Worm (Caenorhabditis elegans) whole organism, L1 larva: Measurements from ENCODE around the gene exc-15.

ENCODE experiments used
- C16A3.4 ChIP-seq: fragments of 150-350 bp; optimal IDR thresholded peaks from 2 replicates; lab custom pipeline; 2014; ENCODE audit warnings: missing biosample characterization, missing genetic modification characterization
- F16B12.6 ChIP-seq: fragments of 150-350 bp; optimal IDR thresholded peaks from 2 replicates; lab custom pipeline; 2014; ENCODE audit warnings: missing biosample characterization, missing genetic modification characterization
- aha-1 ChIP-seq: fragments of 150-350 bp; optimal IDR thresholded peaks from 2 replicates; lab custom pipeline; 2014; ENCODE audit warnings: missing biosample characterization, missing genetic modification characterization
- alr-1 ChIP-seq: fragments of 200-800 bp; sonication (Bioruptor generic); optimal IDR thresholded peaks from 2 replicates; lab custom pipeline; 2018; ENCODE audit warnings: borderline replicate concordance, mild to moderate bottlenecking, missing genetic modification characterization, missing compliant biosample characterization
- aly-2 ChIP-seq: fragments of 150-350 bp; optimal IDR thresholded peaks from 2 replicates; lab custom pipeline; 2014; ENCODE audit warnings: missing biosample characterization, missing genetic modification characterization
- ama-1 ChIP-seq: fragments of 150-350 bp; optimal IDR thresholded peaks from 2 replicates; lab custom pipeline; 2014
- blmp-1 ChIP-seq: fragments of 150-350 bp; optimal IDR thresholded peaks from 2 replicates; lab custom pipeline; 2014; ENCODE audit warnings: missing biosample characterization, missing genetic modification characterization
- ceh-63 ChIP-seq: fragments of 200-800 bp; sonication (Bioruptor generic); optimal IDR thresholded peaks from 2 replicates; lab custom pipeline; 2018; ENCODE audit warnings: mild to moderate bottlenecking, missing genetic modification characterization, missing compliant biosample characterization
- ceh-8 ChIP-seq: fragments of 200-800 bp; sonication (Bioruptor generic); optimal IDR thresholded peaks from 2 replicates; lab custom pipeline; 2018; ENCODE audit warnings: mild to moderate bottlenecking, missing genetic modification characterization, moderate library complexity, missing compliant biosample characterization
- ceh-88 ChIP-seq: fragments of 200-800 bp; sonication (Bioruptor generic); IDR thresholded peaks from 2 replicates; pipeline ENCODE4 v1.3.6; 2022; ENCODE audit warnings: missing genetic modification characterization, missing compliant biosample characterization
- dpl-1 ChIP-seq, 3 experiments: fragments of 150-350 bp in 2 of 3; sonication (generic microtip) in 1 of 3; optimal IDR thresholded peaks; 2 replicates each; lab custom pipeline; 2014 to 2017; ENCODE audit warnings: missing biosample characterization in 3 of 3, missing genetic modification characterization in 3 of 3, missing genetic modification reagents in 3 of 3
- dsc-1 ChIP-seq: sonication (generic microtip); optimal IDR thresholded peaks from 2 replicates; lab custom pipeline; 2016; ENCODE audit warnings: mild to moderate bottlenecking, missing genetic modification characterization, missing compliant biosample characterization
- efl-1 ChIP-seq, 4 experiments: fragments of 150-350 bp; optimal IDR thresholded peaks in 3 of 4; peaks in 1 of 4; 1 replicate in 1 of 4; 2 replicates in 3 of 4; lab custom pipeline; 2014; ENCODE audit warnings: missing biosample characterization in 2 of 4, missing genetic modification characterization in 2 of 4, missing genetic modification reagents in 2 of 4
- egl-27 ChIP-seq, 2 experiments: fragments of 150-350 bp in 1 of 2; sonication (generic microtip); optimal IDR thresholded peaks; 3 replicates each; lab custom pipeline; 2017 to 2018; ENCODE audit warnings: missing biosample characterization in 2 of 2, missing genetic modification characterization in 2 of 2, missing genetic modification reagents in 2 of 2
- elt-2 ChIP-seq: sonication (generic microtip); optimal IDR thresholded peaks from 2 replicates; lab custom pipeline; 2016; ENCODE audit warnings: missing genetic modification characterization, mild to moderate bottlenecking, inconsistent platforms, missing compliant biosample characterization, missing genetic modification reagents
- elt-3 ChIP-seq, 6 experiments: fragments of 150-350 bp in 1 of 6; sonication (generic microtip); optimal IDR thresholded peaks; 2 replicates each; lab custom pipeline; 2017 to 2018; ENCODE audit warnings: missing biosample characterization in 6 of 6, missing genetic modification characterization in 6 of 6, inconsistent platforms in 1 of 6
- ets-5 ChIP-seq: fragments of 200-800 bp; sonication (Bioruptor generic); IDR thresholded peaks from 2 replicates; pipeline ENCODE4 v1.3.6; 2022; ENCODE audit warnings: missing genetic modification characterization, missing compliant biosample characterization
- fkh-8 ChIP-seq: sonication (generic microtip); optimal IDR thresholded peaks from 2 replicates; lab custom pipeline; 2016; ENCODE audit warnings: mild to moderate bottlenecking, missing genetic modification characterization, missing compliant biosample characterization
- fos-1 ChIP-seq: fragments of 150-350 bp; optimal IDR thresholded peaks from 2 replicates; lab custom pipeline; 2014; ENCODE audit warnings: missing biosample characterization, missing genetic modification characterization
- hlh-4 ChIP-seq: sonication (generic microtip); optimal IDR thresholded peaks from 2 replicates; lab custom pipeline; 2016; ENCODE audit warnings: mild to moderate bottlenecking, missing genetic modification characterization, missing compliant biosample characterization
- hpl-2 ChIP-seq: fragments of 150-350 bp; optimal IDR thresholded peaks from 2 replicates; lab custom pipeline; 2014; ENCODE audit warnings: missing biosample characterization, missing genetic modification reagents, missing genetic modification characterization
- jun-1 ChIP-seq: fragments of 150-350 bp; optimal IDR thresholded peaks from 2 replicates; lab custom pipeline; 2014; ENCODE audit warnings: missing biosample characterization, missing genetic modification reagents, missing genetic modification characterization
- lin-14 ChIP-seq: fragments of 200-800 bp; sonication (Bioruptor generic); optimal IDR thresholded peaks from 2 replicates; lab custom pipeline; 2018; ENCODE audit warnings: mild to moderate bottlenecking, missing genetic modification characterization, moderate library complexity, missing compliant biosample characterization
- lin-15B ChIP-seq: fragments of 150-350 bp; sonication (generic microtip); optimal IDR thresholded peaks from 3 replicates; lab custom pipeline; 2014; ENCODE audit warnings: missing biosample characterization, missing genetic modification characterization
- lin-35 ChIP-seq, 2 experiments: fragments of 150-350 bp; optimal IDR thresholded peaks; 2 replicates each; lab custom pipeline; 2014; ENCODE audit warnings: missing biosample characterization in 2 of 2, missing genetic modification characterization in 2 of 2, missing genetic modification reagents in 2 of 2
- lin-39 ChIP-seq: fragments of 150-350 bp; optimal IDR thresholded peaks from 2 replicates; lab custom pipeline; 2014; ENCODE audit warnings: missing biosample characterization, missing genetic modification reagents, missing genetic modification characterization
- lsy-2 ChIP-seq, 2 experiments: fragments of 150-350 bp; optimal IDR thresholded peaks; 2 replicates each; lab custom pipeline; 2014; ENCODE audit warnings: missing biosample characterization in 2 of 2, missing genetic modification characterization in 2 of 2
- mab-9 ChIP-seq: fragments of 200-800 bp; sonication (Bioruptor generic); IDR thresholded peaks from 2 replicates; pipeline ENCODE4 v1.3.6; 2022; ENCODE audit warnings: missing genetic modification reagents, missing genetic modification characterization, missing compliant biosample characterization
- mdl-1 ChIP-seq, 2 experiments: fragments of 150-350 bp; optimal IDR thresholded peaks; 2 replicates each; lab custom pipeline; 2014 to 2017; ENCODE audit warnings: missing biosample characterization in 2 of 2, missing genetic modification characterization in 2 of 2, inconsistent platforms in 1 of 2
- mep-1 ChIP-seq: fragments of 150-350 bp; optimal IDR thresholded peaks from 2 replicates; lab custom pipeline; 2014; ENCODE audit warnings: missing biosample characterization, missing genetic modification characterization
- nhr-12 ChIP-seq: sonication (generic microtip); optimal IDR thresholded peaks from 2 replicates; lab custom pipeline; 2017; ENCODE audit warnings: missing biosample characterization, missing genetic modification characterization
- nhr-19 ChIP-seq: fragments of 200-800 bp; sonication (Bioruptor generic); conservative IDR thresholded peaks from 2 replicates; pipeline ENCODE4 v1.3.6; 2022; ENCODE audit warnings: missing genetic modification characterization, missing compliant biosample characterization
- nhr-20 ChIP-seq: sonication (generic microtip); optimal IDR thresholded peaks from 2 replicates; lab custom pipeline; 2016; ENCODE audit warnings: mild to moderate bottlenecking, missing genetic modification characterization, missing compliant biosample characterization
- nhr-47 ChIP-seq: sonication (generic microtip); optimal IDR thresholded peaks from 2 replicates; lab custom pipeline; 2016; ENCODE audit warnings: mild to moderate bottlenecking, missing genetic modification characterization, moderate library complexity, missing compliant biosample characterization
- nhr-71 ChIP-seq: sonication (generic microtip); optimal IDR thresholded peaks from 2 replicates; lab custom pipeline; 2016; ENCODE audit warnings: mild to moderate bottlenecking, missing genetic modification characterization, moderate library complexity, missing compliant biosample characterization
- nhr-76 ChIP-seq: sonication (generic microtip); optimal IDR thresholded peaks from 2 replicates; lab custom pipeline; 2017; ENCODE audit warnings: missing biosample characterization, missing genetic modification characterization
- nhr-77 ChIP-seq: fragments of 150-350 bp; optimal IDR thresholded peaks from 2 replicates; lab custom pipeline; 2014; ENCODE audit warnings: missing biosample characterization, missing genetic modification characterization
- nhr-84 ChIP-seq: sonication (generic microtip); optimal IDR thresholded peaks from 2 replicates; lab custom pipeline; 2017; ENCODE audit warnings: missing biosample characterization, missing genetic modification characterization
- pag-3 ChIP-seq: sonication (generic microtip); optimal IDR thresholded peaks from 2 replicates; lab custom pipeline; 2017; ENCODE audit warnings: missing genetic modification characterization, mild to moderate bottlenecking, missing compliant biosample characterization, antibody characterized with exemption, borderline replicate concordance; ENCODE audit not compliant: insufficient read depth
- snpc-4 ChIP-seq: fragments of 150-350 bp; optimal IDR thresholded peaks from 2 replicates; lab custom pipeline; 2014; ENCODE audit warnings: missing biosample characterization, missing genetic modification characterization
- snu-23 ChIP-seq: sonication (generic microtip); optimal IDR thresholded peaks from 2 replicates; lab custom pipeline; 2016; ENCODE audit warnings: missing genetic modification characterization, missing compliant biosample characterization
- sox-4 ChIP-seq: sonication (generic microtip); optimal IDR thresholded peaks from 2 replicates; lab custom pipeline; 2016; ENCODE audit warnings: missing genetic modification characterization, missing compliant biosample characterization
- sup-37 ChIP-seq: fragments of 200-800 bp; sonication (Bioruptor generic); optimal IDR thresholded peaks from 2 replicates; lab custom pipeline; 2018; ENCODE audit warnings: mild to moderate bottlenecking, missing genetic modification characterization, missing compliant biosample characterization
- tlp-1 ChIP-seq: fragments of 150-350 bp; optimal IDR thresholded peaks from 2 replicates; lab custom pipeline; 2014; ENCODE audit warnings: missing biosample characterization, missing genetic modification characterization
- unc-30 ChIP-seq: sonication (generic microtip); optimal IDR thresholded peaks from 2 replicates; lab custom pipeline; 2017; ENCODE audit warnings: missing biosample characterization, missing genetic modification characterization
- unc-62 ChIP-seq: fragments of 150-350 bp; optimal IDR thresholded peaks from 2 replicates; lab custom pipeline; 2014; ENCODE audit warnings: missing biosample characterization, missing genetic modification reagents, missing genetic modification characterization
- unc-86 ChIP-seq: sonication (generic microtip); optimal IDR thresholded peaks from 2 replicates; lab custom pipeline; 2016; ENCODE audit warnings: missing genetic modification characterization, missing compliant biosample characterization
- vab-15 ChIP-seq: sonication (generic microtip); optimal IDR thresholded peaks from 2 replicates; lab custom pipeline; 2017; ENCODE audit warnings: missing genotype, mild to moderate bottlenecking, missing genetic modification characterization, missing compliant biosample characterization
- xbp-1 ChIP-seq: sonication (generic microtip); optimal IDR thresholded peaks from 2 replicates; lab custom pipeline; 2016; ENCODE audit warnings: missing genetic modification characterization, missing compliant biosample characterization
- zag-1 ChIP-seq: fragments of 150-350 bp; optimal IDR thresholded peaks from 2 replicates; lab custom pipeline; 2014; ENCODE audit warnings: missing biosample characterization, missing genetic modification characterization
- zip-4 ChIP-seq: fragments of 200-800 bp; sonication (Bioruptor generic); optimal IDR thresholded peaks from 2 replicates; lab custom pipeline; 2018; ENCODE audit warnings: mild to moderate bottlenecking, missing genetic modification characterization, moderate library complexity, missing compliant biosample characterization

The exc-15 gene

DNA sequence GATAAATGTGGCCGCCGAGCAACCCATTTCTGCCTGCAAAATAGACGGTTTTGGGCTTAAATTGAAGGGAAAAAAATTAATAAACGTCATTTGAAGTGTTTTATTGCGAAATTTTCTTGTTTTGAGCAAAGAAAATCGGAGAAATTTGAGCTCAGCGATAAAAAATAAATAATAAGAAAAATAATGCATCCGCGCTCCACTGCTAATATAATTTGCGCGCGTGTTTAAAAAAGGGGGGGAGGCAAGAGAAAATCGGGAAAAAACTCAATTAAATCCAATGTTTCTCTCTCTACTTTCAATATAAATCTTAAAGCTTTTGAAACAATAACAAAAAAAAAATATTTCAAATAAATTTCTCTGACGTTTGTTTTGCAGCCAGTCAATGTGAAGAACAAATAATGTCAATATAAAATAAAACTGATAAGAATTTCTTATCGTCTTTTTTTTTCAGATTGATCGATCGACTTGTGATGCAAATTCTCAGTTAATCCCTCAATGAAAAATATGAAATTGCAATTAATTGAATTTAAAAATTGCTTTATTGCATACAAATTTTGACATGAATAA, 32.7 kb upstream of the exc-15 start, which contains the start of gene rft-2 (continued):
- peak; percentile 3 for TF ChIP-seq sox-4 (tag; lab: Kevin White, UChicago)
- TF ChIP-seq nhr-19 (GFP tag; lab: Robert Waterston, UW), result peak; percentile 50
- no peak for TF ChIP-seq ceh-63 (GFP tag; lab: Kevin White, UChicago)
- TF ChIP-seq aly-2, result no peak
- TF ChIP-seq mdl-1 (tag; optimal IDR thresholded peaks at IDR 0.05; lab: Kevin White, UChicago), result peak in 1 of 2 experiments; percentile 22
- TF ChIP-seq hlh-4 (tag; lab: Kevin White, UChicago), result no peak
- no peak for TF ChIP-seq ceh-8
- peak; percentile 49 for TF ChIP-seq blmp-1
- TF ChIP-seq snpc-4, result peak; percentile 44
- peak; percentile 71 to 80 for TF ChIP-seq lsy-2 (tag; optimal IDR thresholded peaks at IDR 0.05; lab: Kevin White, UChicago)
- TF ChIP-seq zag-1 (tag; lab: Kevin White, UChicago), result no peak
- TF ChIP-seq lin-14, result peak; percentile 61
- TF ChIP-seq fkh-8 (tag; lab: Kevin White, UChicago), result peak; percentile 53
- TF ChIP-seq sup-37, result no peak
- TF ChIP-seq aha-1 (tag; lab: Kevin White, UChicago), result no peak
- no peak for TF ChIP-seq nhr-76 (tag; lab: Kevin White, UChicago)
- TF ChIP-seq lin-15B, result peak; percentile 1
- TF ChIP-seq dsc-1 (tag; lab: Kevin White, UChicago), result peak; percentile 67
- TF ChIP-seq ceh-88 (GFP tag; lab: Robert Waterston, UW), result no peak
- no peak for TF ChIP-seq unc-30 (tag; lab: Kevin White, UChicago)
- peak; percentile 93 to 96 (median 95) for TF ChIP-seq dpl-1 (GFP tag; optimal IDR thresholded peaks at IDR 0.05; lab: Kevin White, UChicago)
- peak; percentile 36 for TF ChIP-seq F16B12.6 (tag; lab: Kevin White, UChicago)
- TF ChIP-seq nhr-71 (tag; lab: Kevin White, UChicago), result peak; percentile 76
- TF ChIP-seq nhr-47 (tag; lab: Kevin White, UChicago), result peak; percentile 81
- no peak for TF ChIP-seq nhr-84
- TF ChIP-seq mep-1 (tag; lab: Kevin White, UChicago), result peak; percentile 62
- TF ChIP-seq hpl-2 (GFP tag; lab: Kevin White, UChicago), result no peak
- TF ChIP-seq snu-23 (GFP tag; lab: Kevin White, UChicago), result peak; percentile 69
- peak; percentile 16 for TF ChIP-seq jun-1 (tag; lab: Kevin White, UChicago)
- TF ChIP-seq tlp-1 (tag; lab: Kevin White, UChicago), result no peak
- peak; percentile 29 for TF ChIP-seq vab-15 (tag; lab: Kevin White, UChicago)
- peak; percentile 35 for TF ChIP-seq nhr-77 (tag; lab: Kevin White, UChicago)
- no peak for TF ChIP-seq ama-1

DNA sequence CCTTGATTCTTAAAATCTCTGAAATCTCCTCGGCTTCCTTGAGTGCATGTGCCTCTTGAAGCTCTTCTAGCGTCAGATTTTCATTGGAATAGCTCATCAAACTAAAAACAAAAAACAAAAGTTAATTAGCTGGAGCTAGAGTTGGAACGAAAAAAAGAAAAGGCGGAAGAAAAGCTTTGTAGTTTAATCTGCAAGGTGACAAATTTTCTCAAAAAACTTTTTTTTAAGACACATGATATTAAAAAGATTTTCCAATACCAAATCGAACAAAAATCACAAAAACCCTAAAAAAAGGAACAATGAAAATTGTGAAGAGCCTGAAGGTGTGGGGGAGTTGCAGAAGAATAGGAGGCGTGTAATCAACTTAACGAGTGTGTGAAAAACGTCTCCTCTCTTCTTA, 28.6 kb upstream of the exc-15 start, which contains the start of gene gnrr-5:
gnrr-5 (minus strand) TSS at position 101 of the 400 bp plus-strand sequence.
- TF ChIP-seq elt-2 (tag; lab: Kevin White, UChicago) (no peak), C16A3.4 (tag; lab: Kevin White, UChicago) (no peak), unc-62 (no peak), zip-4 (no peak), hpl-2 (GFP tag; lab: Kevin White, UChicago) (no peak), fos-1 (tag; lab: Kevin White, UChicago) (no peak), lin-14 (peak; percentile 16), xbp-1 (tag; lab: Kevin White, UChicago) (no peak)

DNA sequence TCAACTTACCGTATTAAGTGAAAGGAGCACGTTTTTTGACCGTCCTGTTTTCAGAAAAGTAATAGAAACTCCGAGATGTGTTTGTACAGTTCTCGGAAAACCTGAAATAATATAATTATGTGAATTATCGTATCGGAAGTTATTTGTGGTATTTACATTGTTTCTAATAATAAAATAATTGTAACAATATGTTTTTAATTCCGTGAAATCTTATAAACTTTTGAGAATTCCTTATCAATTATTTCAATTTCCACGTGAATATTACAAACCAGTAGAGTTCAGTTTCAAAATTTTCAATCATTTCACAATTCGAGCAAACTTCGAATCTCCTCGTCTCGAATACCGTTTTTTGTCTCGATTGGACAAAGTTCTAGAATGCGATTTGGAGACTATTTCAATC, 12.2 kb upstream of the exc-15 start, which contains the start of gene T08H10.3:
T08H10.3 (plus strand) TSS at position 301 of the 400 bp plus-strand sequence.
- TF ChIP-seq lin-39 (no peak), nhr-20 (tag; lab: Kevin White, UChicago) (no peak), mab-9 (GFP tag; lab: Robert Waterston, UW) (no peak), elt-3 (tag; optimal IDR thresholded peaks at IDR 0.05; lab: Kevin White, UChicago) (no peak), efl-1 (optimal IDR thresholded peaks at IDR 0.05; lab: Kevin White, UChicago) (no peak), efl-1 (GFP tag; optimal IDR thresholded peaks at IDR 0.05 in 1 of 2; lab: Kevin White, UChicago) (no peak), ama-1 (no peak), nhr-12 (no peak), mep-1 (tag; lab: Kevin White, UChicago) (no peak), tlp-1 (tag; lab: Kevin White, UChicago) (no peak), ets-5 (GFP tag; lab: Robert Waterston, UW) (no peak), pag-3 (tag; lab: Kevin White, UChicago) (no peak), alr-1 (tag; lab: Kevin White, UChicago) (no peak), unc-86 (tag; lab: Kevin White, UChicago) (no peak), egl-27 (tag; optimal IDR thresholded peaks at IDR 0.05; lab: Kevin White, UChicago) (no peak), lin-35 (GFP tag; optimal IDR thresholded peaks at IDR 0.05; lab: Kevin White, UChicago) (no peak)
